Worm (Caenorhabditis elegans): Measurements from ENCODE around the gene C13G5.2.
A peak's percentile ranks its signal among the peaks of the same experiment; 100 is the strongest.

C13G5.2 gene

DNA sequence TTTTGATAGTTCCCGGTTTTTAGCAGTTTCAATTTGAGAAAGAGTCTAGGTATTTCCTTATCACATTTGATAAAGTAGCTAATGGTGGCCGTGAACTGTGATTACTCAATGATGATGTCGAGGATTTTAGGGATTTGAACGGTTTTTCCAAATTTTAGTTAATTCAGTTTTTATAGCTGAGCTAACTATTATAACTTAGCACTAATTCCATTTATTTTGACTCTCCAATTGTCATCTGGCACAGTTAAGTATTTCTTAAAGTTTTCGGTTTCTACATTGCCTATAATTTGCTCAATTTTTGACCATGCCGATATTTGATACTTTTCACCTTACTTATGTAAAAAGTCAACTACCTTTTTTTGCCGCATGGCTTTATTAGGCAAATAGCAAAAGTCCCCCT is 45.0 kb downstream of the C13G5.2 start:
- no peak for TF ChIP-seq madf-6 (GFP tag; IDR thresholded peaks at IDR 0.05)
- no peak for TF ChIP-seq cebp-2 (GFP tag; IDR thresholded peaks at IDR 0.05)
- TF ChIP-seq nhr-179 (tag; optimal IDR thresholded peaks at IDR 0.05) = no peak
- TF ChIP-seq snpc-1.1 (tag; optimal IDR thresholded peaks at IDR 0.05; ENCODE audit: insufficient read depth) = no peak
- TF ChIP-seq Y67H2A.10 (GFP tag; conservative IDR thresholded peaks at IDR 0.05) = no peak
- TF ChIP-seq dox-1 (GFP tag; IDR thresholded peaks at IDR 0.05) = no peak
- no peak for TF ChIP-seq lsl-1 (GFP tag; optimal IDR thresholded peaks at IDR 0.05)
- no peak for TF ChIP-seq tbp1 (GFP tag; optimal IDR thresholded peaks at IDR 0.05)
- no peak for TF ChIP-seq dpff-1 (tag; optimal IDR thresholded peaks at IDR 0.05)
- TF ChIP-seq C06A6.2 (GFP tag; conservative IDR thresholded peaks at IDR 0.05) = no peak
- no peak for TF ChIP-seq dpl-1 (GFP tag; optimal IDR thresholded peaks at IDR 0.05)
- no peak for TF ChIP-seq tlf-1 (GFP tag; optimal IDR thresholded peaks at IDR 0.05)
- no peak for TF ChIP-seq F52B5.7 (tag; optimal IDR thresholded peaks at IDR 0.05)
- no peak for TF ChIP-seq ceh-79 (tag; optimal IDR thresholded peaks at IDR 0.05)
- no peak for TF ChIP-seq F37B4.10 (GFP tag; IDR thresholded peaks at IDR 0.05)
- no peak for TF ChIP-seq ama-1 (optimal IDR thresholded peaks at IDR 0.05)
- TF ChIP-seq ama-1 (GFP tag; optimal IDR thresholded peaks at IDR 0.05) = no peak
- TF ChIP-seq bed-1 (GFP tag; IDR thresholded peaks at IDR 0.05) = no peak
- no peak for TF ChIP-seq aptf-2 (GFP tag; conservative IDR thresholded peaks at IDR 0.05)
- no peak for TF ChIP-seq madf-3 (GFP tag; IDR thresholded peaks at IDR 0.05)

- no peak for TF ChIP-seq let-526 (GFP tag; IDR thresholded peaks at IDR 0.05)
Measured at ce11 chrIII:8571845-8572244, 46.4 kb downstream of the C13G5.2 start.

- TF ChIP-seq egrh-3 (GFP tag; IDR thresholded peaks at IDR 0.05) = peak; percentile 72; the same call in 1 of the 2 replicates
- no peak for TF ChIP-seq ztf-6 (GFP tag; IDR thresholded peaks at IDR 0.05)
Measured at ce11 chrIII:8570289-8570688, 48.0 kb downstream of the C13G5.2 start.

Measured in whole organism, young adult.